Worm (Caenorhabditis elegans): ENCODE results near the gene F53B3.3.

F53B3.3 gene

DNA sequence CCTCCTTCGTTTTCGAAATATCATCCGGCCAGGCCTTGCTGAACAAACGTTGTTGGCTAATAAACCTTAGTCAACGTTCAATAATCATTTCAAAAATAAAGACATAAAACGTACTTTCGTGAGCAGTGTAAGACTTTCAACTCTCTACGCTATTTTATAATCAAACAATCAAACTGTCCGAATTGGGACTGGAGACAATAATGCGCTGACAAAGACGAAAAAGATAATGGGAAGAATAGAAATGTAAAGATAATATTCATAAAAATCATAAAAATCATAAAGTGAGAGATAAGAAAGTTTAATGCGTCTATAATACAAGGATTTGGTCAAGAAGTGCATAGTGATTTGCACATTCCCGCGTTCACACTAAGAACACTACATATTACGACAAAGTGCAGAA, 29.2 kb downstream of the F53B3.3 start:
- no peak for TF ChIP-seq nhr-12 (tag; optimal IDR thresholded peaks at IDR 0.05)
- TF ChIP-seq hmg-11 (tag; optimal IDR thresholded peaks at IDR 0.05), result peak; percentile 3
- no peak for TF ChIP-seq nhr-11 (tag; optimal IDR thresholded peaks at IDR 0.05)
- peak; percentile 48 for TF ChIP-seq jun-1 (tag; optimal IDR thresholded peaks at IDR 0.05)
- peak; percentile 94 for TF ChIP-seq elt-2 (tag; optimal IDR thresholded peaks at IDR 0.05)
- no peak for TF ChIP-seq fos-1 (tag; optimal IDR thresholded peaks at IDR 0.05)
- TF ChIP-seq elt-1 (tag; optimal IDR thresholded peaks at IDR 0.05), result no peak
- TF ChIP-seq ama-1 (optimal IDR thresholded peaks at IDR 0.05), result no peak
- TF ChIP-seq pha-4 (tag; optimal IDR thresholded peaks at IDR 0.05), result peak; percentile 50
- peak; percentile 77 for TF ChIP-seq pqm-1 (tag; optimal IDR thresholded peaks at IDR 0.05)

- no peak for TF ChIP-seq ztf-4 (tag; optimal IDR thresholded peaks at IDR 0.05)
- TF ChIP-seq lsy-12 (tag; optimal IDR thresholded peaks at IDR 0.05), result no peak
- no peak for TF ChIP-seq nhr-43 (tag; optimal IDR thresholded peaks at IDR 0.05; ENCODE audit: poor library complexity, severe bottlenecking)
- TF ChIP-seq ama-1 (optimal IDR thresholded peaks at IDR 0.05), result no peak
- TF ChIP-seq lin-39 (tag; optimal IDR thresholded peaks at IDR 0.05), result no peak
- TF ChIP-seq mdl-1 (tag; optimal IDR thresholded peaks at IDR 0.05), result no peak
- no peak for TF ChIP-seq ceh-9 (tag; optimal IDR thresholded peaks at IDR 0.05)
- TF ChIP-seq R02D3.7 (tag; optimal IDR thresholded peaks at IDR 0.05), result no peak
- TF ChIP-seq ceh-28 (tag; optimal IDR thresholded peaks at IDR 0.05), result no peak
- TF ChIP-seq snpc-4 (tag; optimal IDR thresholded peaks at IDR 0.05), result no peak
- TF ChIP-seq nfya-1 (tag; optimal IDR thresholded peaks at IDR 0.05; ENCODE audit: insufficient read depth), result no peak
- no peak for TF ChIP-seq elt-3 (tag; optimal IDR thresholded peaks at IDR 0.05)
- TF ChIP-seq nhr-77 (tag; optimal IDR thresholded peaks at IDR 0.05), result no peak
- TF ChIP-seq nhr-76 (tag; optimal IDR thresholded peaks at IDR 0.05), result no peak
Measured at ce11 chrX:2840287-2840686, 30.6 kb downstream of the F53B3.3 start, which contains the start of gene Y71H10B.1. Y71H10B.1 (minus strand) TSS chrX:2840292.

DNA sequence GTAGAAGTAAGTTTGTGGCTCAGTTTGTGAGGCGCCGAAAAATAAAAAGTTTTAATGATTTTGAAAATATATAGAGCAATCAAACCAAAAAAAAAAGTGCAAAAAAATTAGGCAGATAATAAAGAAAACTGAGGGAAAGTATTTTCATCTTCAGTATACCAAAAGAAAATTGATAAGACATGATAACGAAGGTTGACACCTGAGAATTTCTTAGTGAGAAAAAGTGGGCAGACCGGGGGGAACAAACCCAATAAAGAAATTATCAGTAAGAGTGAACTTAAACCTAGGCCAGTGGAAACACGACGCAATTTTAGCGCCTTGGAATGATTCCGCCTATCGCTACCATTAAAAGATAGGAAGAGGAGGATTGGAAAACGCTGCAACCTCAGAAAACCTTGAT, 32.3 kb downstream of the F53B3.3 start:
- TF ChIP-seq unc-39 (tag; optimal IDR thresholded peaks at IDR 0.05), result no peak
- no peak for TF ChIP-seq ceh-82 (tag; optimal IDR thresholded peaks at IDR 0.05)
- TF ChIP-seq elt-2 (tag; optimal IDR thresholded peaks at IDR 0.05), result peak; percentile 89
- TF ChIP-seq lsy-12 (tag; optimal IDR thresholded peaks at IDR 0.05), result no peak
- no peak for TF ChIP-seq nhr-77 (tag; optimal IDR thresholded peaks at IDR 0.05)
- TF ChIP-seq ceh-28 (tag; optimal IDR thresholded peaks at IDR 0.05), result no peak
- TF ChIP-seq ceh-16 (tag; optimal IDR thresholded peaks at IDR 0.05), result no peak
- peak; percentile 54 for TF ChIP-seq pqm-1 (tag; optimal IDR thresholded peaks at IDR 0.05)

ce11 chrX:2837477-2837876, 33.5 kb downstream of the F53B3.3 start:
- TF ChIP-seq nhr-25 (tag; optimal IDR thresholded peaks at IDR 0.05), result peak; percentile 7
- TF ChIP-seq nfya-1 (tag; optimal IDR thresholded peaks at IDR 0.05; ENCODE audit: insufficient read depth), result no peak

ce11 chrX:2836770-2837169, 34.2 kb downstream of the F53B3.3 start:
- peak; percentile 71 for TF ChIP-seq pqm-1 (tag; optimal IDR thresholded peaks at IDR 0.05)
- no peak for TF ChIP-seq ama-1 (optimal IDR thresholded peaks at IDR 0.05)
- TF ChIP-seq tbx-2 (tag; optimal IDR thresholded peaks at IDR 0.05), result no peak
- TF ChIP-seq lin-15B (tag; optimal IDR thresholded peaks at IDR 0.05), result no peak
- no peak for TF ChIP-seq ceh-16 (tag; optimal IDR thresholded peaks at IDR 0.05)
- TF ChIP-seq elt-2 (tag; optimal IDR thresholded peaks at IDR 0.05), result peak; percentile 85

- TF ChIP-seq skn-1 (tag; optimal IDR thresholded peaks at IDR 0.05) (no peak), nfya-1 (tag; optimal IDR thresholded peaks at IDR 0.05; ENCODE audit: insufficient read depth) (no peak), ceh-9 (tag; optimal IDR thresholded peaks at IDR 0.05) (no peak), fkh-2 (tag; optimal IDR thresholded peaks at IDR 0.05) (no peak), sea-2 (GFP tag; optimal IDR thresholded peaks at IDR 0.05) (no peak), mdl-1 (tag; optimal IDR thresholded peaks at IDR 0.05) (no peak), tbx-2 (tag; optimal IDR thresholded peaks at IDR 0.05) (no peak), ama-1 (optimal IDR thresholded peaks at IDR 0.05) (no peak), hmg-11 (tag; optimal IDR thresholded peaks at IDR 0.05) (no peak), elt-1 (tag; optimal IDR thresholded peaks at IDR 0.05) (no peak), nhr-77 (tag; optimal IDR thresholded peaks at IDR 0.05) (no peak), unc-39 (tag; optimal IDR thresholded peaks at IDR 0.05) (no peak), elt-3 (tag; optimal IDR thresholded peaks at IDR 0.05) (no peak), lsy-12 (tag; optimal IDR thresholded peaks at IDR 0.05) (no peak), daf-12 (tag; optimal IDR thresholded peaks at IDR 0.05) (no peak)
Measured at ce11 chrX:2827702-2828182, 43.2 kb downstream of the F53B3.3 start, which contains the start of gene ssr-2. ssr-2 (minus strand) TSS chrX:2827752.
